Fruit fly (Drosophila melanogaster): ENCODE results near the gene bou.
A peak's percentile ranks its signal among the peaks of the same experiment; 100 is the strongest.

Gene bou

DNA sequence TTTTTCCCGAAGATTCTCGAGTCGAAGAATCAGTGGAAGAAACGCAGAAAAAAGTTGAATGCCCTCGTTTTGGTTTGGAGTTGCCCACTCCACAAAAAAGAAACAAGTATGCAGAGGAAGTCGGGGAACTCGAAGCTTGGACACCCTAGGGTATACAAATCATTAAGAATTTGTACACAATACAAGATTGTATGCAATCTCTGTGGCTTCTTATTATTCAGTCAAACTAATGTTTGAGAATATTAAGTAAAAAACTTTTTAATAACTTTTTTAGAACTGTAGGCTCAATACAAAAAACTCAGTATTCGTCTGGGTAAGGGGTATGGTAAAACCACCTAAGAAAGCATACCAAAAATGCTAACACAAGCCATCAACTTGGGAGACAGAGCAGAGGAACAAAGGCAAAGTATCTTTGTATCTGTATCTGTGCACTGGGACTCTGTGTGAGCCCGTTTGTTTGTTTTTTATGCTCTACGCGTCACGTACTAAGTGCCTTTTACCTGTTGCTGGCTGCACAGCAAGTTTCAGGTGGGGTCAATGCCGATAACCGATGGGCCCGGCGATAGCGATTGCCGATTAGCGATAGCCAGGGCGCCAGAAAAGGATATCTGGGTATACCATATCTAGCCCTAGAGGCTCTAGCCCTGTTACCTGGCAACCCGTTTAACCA is 969 bp upstream of the bou start (continued):
- TF ChIP-seq CG30403 (GFP tag; optimal IDR thresholded peaks at IDR 0.05) (peak; percentile 81), CG8924 (tag; optimal IDR thresholded peaks at IDR 0.05) (peak; percentile 89), gt (GFP tag; IDR thresholded peaks at IDR 0.05) (0 out of 2 replicates have a peak, but pooled peaks have one; percentile 39), CG9609 (GFP tag; optimal IDR thresholded peaks at IDR 0.05) (peak; percentile 54), CG18764 (GFP tag; optimal IDR thresholded peaks at IDR 0.05) (peak; percentile 44), bbx (GFP tag; IDR thresholded peaks at IDR 0.05; ENCODE audit: partially characterized antibody) (peak; percentile 86), CG13123 (GFP tag; optimal IDR thresholded peaks at IDR 0.05) (peak; percentile 19), Ets65A (GFP tag) (peak; percentile 95), CG12659 (GFP tag; optimal IDR thresholded peaks at IDR 0.05) (peak; percentile 58), TFAM (GFP tag; optimal IDR thresholded peaks at IDR 0.05) (peak; percentile 41), danr (GFP tag; IDR thresholded peaks at IDR 0.05) (peak; percentile 33; the same call in 1 of the 2 replicates), CG3163 (GFP tag; optimal IDR thresholded peaks at IDR 0.05) (peak; percentile 53), CG10431 (GFP tag; optimal IDR thresholded peaks at IDR 0.05) (peak; percentile 74), sug (tag; optimal IDR thresholded peaks at IDR 0.05) (no peak), CG8281 (tag; optimal IDR thresholded peaks at IDR 0.05) (no peak), CG12391 (tag; optimal IDR thresholded peaks at IDR 0.05) (peak; percentile 90), Myb (GFP tag; optimal IDR thresholded peaks at IDR 0.05) (peak; percentile 42), ERR (GFP tag; optimal IDR thresholded peaks at IDR 0.05) (peak; percentile 69), CG17802 (tag; optimal IDR thresholded peaks at IDR 0.05) (peak; percentile 50), Stat92E (GFP tag; optimal IDR thresholded peaks at IDR 0.05) (peak in 1 of 3 experiments; percentile 76), HmgD (GFP tag; optimal IDR thresholded peaks at IDR 0.05) (peak; percentile 8), CG2129 (GFP tag; IDR thresholded peaks at IDR 0.05; ENCODE audit: partially characterized antibody) (no peak), D (optimal IDR thresholded peaks at IDR 0.05) (peak; percentile 50), D (GFP tag; optimal IDR thresholded peaks at IDR 0.05) (peak; percentile 79), crp (GFP tag; optimal IDR thresholded peaks at IDR 0.05) (no peak), CG17385 (GFP tag; optimal IDR thresholded peaks at IDR 0.05) (peak; percentile 74), Dad (GFP tag; optimal IDR thresholded peaks at IDR 0.05) (peak; percentile 40), row (GFP tag; IDR thresholded peaks at IDR 0.05) (peak; percentile 90), sisA (GFP tag; IDR thresholded peaks at IDR 0.05) (peak; percentile 77), gcm2 (GFP tag; optimal IDR thresholded peaks at IDR 0.05) (peak; percentile 57), CG10147 (GFP tag; optimal IDR thresholded peaks at IDR 0.05) (peak; percentile 47), oc (tag; optimal IDR thresholded peaks at IDR 0.05) (peak; percentile 73), crol (GFP tag; IDR thresholded peaks at IDR 0.05) (0 out of 2 replicates have a peak, but pooled peaks have one; percentile 34), CG4854 (GFP tag; optimal IDR thresholded peaks at IDR 0.05) (peak; percentile 50), pho (GFP tag; optimal IDR thresholded peaks at IDR 0.05) (peak; percentile 33), eve (GFP tag; optimal IDR thresholded peaks at IDR 0.05) (peak in 1 of 2 experiments; percentile 91), Oli (tag; optimal IDR thresholded peaks at IDR 0.05) (peak; percentile 82), CG15479 (GFP tag; optimal IDR thresholded peaks at IDR 0.05) (no peak), CG7963 (GFP tag; IDR thresholded peaks at IDR 0.05; ENCODE audit: partially characterized antibody) (peak; percentile 60; the same call in 1 of the 3 replicates), CG3847 (GFP tag; IDR thresholded peaks at IDR 0.05) (peak; percentile 63; the same call in 1 of the 2 replicates), CG1603 (tag; optimal IDR thresholded peaks at IDR 0.05) (peak; percentile 56), Doc2 (GFP tag; IDR thresholded peaks at IDR 0.05) (no peak), Ptx1 (GFP tag; IDR thresholded peaks at IDR 0.05) (peak; percentile 73), Dll (GFP tag; IDR thresholded peaks at IDR 0.05; ENCODE audit: partially characterized antibody) (no peak), Spps (tag; optimal IDR thresholded peaks at IDR 0.05) (peak; percentile 79), tin (GFP tag; optimal IDR thresholded peaks at IDR 0.05) (peak; percentile 75), seq (GFP tag; IDR thresholded peaks at IDR 0.05) (peak; percentile 73), CkIIα-i1 (GFP tag; IDR thresholded peaks at IDR 0.05) (no peak), HLH4C (GFP tag; IDR thresholded peaks at IDR 0.05; ENCODE audit: partially characterized antibody) (peak; percentile 54; the same call in 2 of the 3 replicates)
